Fruit fly (Drosophila melanogaster): ENCODE results near the gene PDCD-5.

PDCD-5 gene

dm6 chr3L:16217935-16218334 is 13.9 kb downstream of the PDCD-5 start (continued):
- TF ChIP-seq CG3032 (tag; optimal IDR thresholded peaks at IDR 0.05), result peak; percentile 9
- no peak for TF ChIP-seq ss (GFP tag; optimal IDR thresholded peaks at IDR 0.05)
- peak; percentile 43 for TF ChIP-seq CG11762 (GFP tag; optimal IDR thresholded peaks at IDR 0.05; ENCODE audit: insufficient read depth)
- peak; percentile 11 for TF ChIP-seq lz (GFP tag; optimal IDR thresholded peaks at IDR 0.05)
- no peak for TF ChIP-seq Smox (GFP tag; optimal IDR thresholded peaks at IDR 0.05)
- TF ChIP-seq CG6808 (GFP tag; optimal IDR thresholded peaks at IDR 0.05), result peak; percentile 37
- peak; percentile 40 for TF ChIP-seq dac (GFP tag; optimal IDR thresholded peaks at IDR 0.05)
- TF ChIP-seq Eip93F (GFP tag; optimal IDR thresholded peaks at IDR 0.05), result no peak
- TF ChIP-seq CG11294 (GFP tag; IDR thresholded peaks at IDR 0.05), result 0 out of 2 replicates have a peak, but pooled peaks have one; percentile 38
- TF ChIP-seq CG6276 (GFP tag; optimal IDR thresholded peaks at IDR 0.05), result peak; percentile 20
- peak; percentile 28 for TF ChIP-seq topi (GFP tag; optimal IDR thresholded peaks at IDR 0.05)
- peak; percentile 72 for TF ChIP-seq CG10631 (GFP tag; optimal IDR thresholded peaks at IDR 0.05)

- TF ChIP-seq topi (GFP tag; optimal IDR thresholded peaks at IDR 0.05), result no peak
- TF ChIP-seq Hr39 (GFP tag; optimal IDR thresholded peaks at IDR 0.05), result no peak
- no peak for TF ChIP-seq CG1621 (tag; optimal IDR thresholded peaks at IDR 0.05)
- peak; percentile 35 for TF ChIP-seq Eip78C (GFP tag)
Measured at dm6 chr3L:16217203-16217602, 14.6 kb downstream of the PDCD-5 start, which contains the start of gene CG13073. Gene CG13073 (minus strand): TSS chr3L:16217303.

dm6 chr3L:16215816-16216215 is 16.0 kb downstream of the PDCD-5 start:
- TF ChIP-seq dsx (GFP tag; optimal IDR thresholded peaks at IDR 0.05; ENCODE audit: poor library complexity, severe bottlenecking) (peak; percentile 73), Sox14 (GFP tag; optimal IDR thresholded peaks at IDR 0.05) (no peak), svp (GFP tag) (peak; percentile 42), CG11294 (GFP tag; IDR thresholded peaks at IDR 0.05) (no peak), ss (GFP tag; optimal IDR thresholded peaks at IDR 0.05) (peak in 1 of 2 experiments; percentile 5)

DNA sequence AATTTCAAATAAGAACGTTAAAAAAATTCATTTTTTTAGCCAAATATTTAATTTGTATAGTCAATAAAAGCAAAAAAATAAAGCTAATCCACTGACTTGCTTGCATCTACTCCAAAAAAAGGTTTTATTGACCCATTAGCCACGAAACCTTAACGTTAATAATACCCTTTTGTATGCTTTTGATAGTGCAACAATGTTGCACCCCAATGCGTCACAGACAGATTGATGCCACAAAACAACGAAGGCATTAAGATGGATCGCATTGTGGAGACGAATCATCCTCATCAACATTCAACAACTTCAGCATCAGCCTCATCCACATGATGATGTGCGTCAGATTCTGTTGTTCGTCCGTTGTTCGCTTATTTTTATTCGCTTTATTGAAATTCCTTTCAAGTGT is 16.4 kb downstream of the PDCD-5 start:
- peak; percentile 98 for TF ChIP-seq dsx (GFP tag; optimal IDR thresholded peaks at IDR 0.05; ENCODE audit: poor library complexity, severe bottlenecking)
- no peak for TF ChIP-seq OdsH (GFP tag; optimal IDR thresholded peaks at IDR 0.05)
- TF ChIP-seq Eip78C (GFP tag), result peak; percentile 45
- TF ChIP-seq Eip93F (GFP tag; optimal IDR thresholded peaks at IDR 0.05), result no peak
- no peak for TF ChIP-seq CG6163 (GFP tag; IDR thresholded peaks at IDR 0.05)

DNA sequence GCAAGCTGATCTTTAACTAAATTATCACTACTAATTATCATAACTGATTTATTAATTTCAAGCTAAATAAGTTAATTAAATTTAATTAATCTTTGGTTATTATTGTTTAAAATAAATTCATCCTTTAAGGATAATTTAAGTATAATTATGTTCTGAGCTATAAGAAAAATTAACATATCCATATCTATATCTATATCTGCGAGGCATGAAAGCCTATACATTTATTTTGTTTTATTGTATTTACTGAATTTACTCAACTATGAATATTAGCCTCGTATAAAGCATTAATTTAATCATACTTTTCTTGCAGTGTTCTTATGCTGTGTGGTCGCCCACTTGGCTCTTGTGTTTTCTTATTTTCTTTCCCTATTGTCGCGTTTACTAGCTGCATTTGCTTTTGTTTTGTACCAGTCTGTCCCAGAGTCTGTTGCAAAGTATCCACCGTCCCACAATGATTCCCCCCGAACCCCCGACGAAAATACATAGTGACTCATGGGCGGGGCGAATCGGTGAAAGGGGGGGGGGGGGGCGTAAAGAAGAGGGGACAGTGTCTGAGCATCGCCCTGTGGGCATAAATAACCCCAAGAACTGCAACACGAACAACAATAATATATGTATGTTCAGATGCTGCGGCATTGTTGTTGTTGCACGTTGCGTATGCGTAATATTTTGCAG is 17.2 kb downstream of the PDCD-5 start:
- TF ChIP-seq eg (GFP tag; IDR thresholded peaks at IDR 0.05) (peak; percentile 58; the same call in 2 of the 3 replicates), spab (GFP tag; optimal IDR thresholded peaks at IDR 0.05) (no peak), CG10669 (GFP tag; optimal IDR thresholded peaks at IDR 0.05) (peak; percentile 30), CG6792 (GFP tag; optimal IDR thresholded peaks at IDR 0.05) (no peak), CG8632 (GFP tag; optimal IDR thresholded peaks at IDR 0.05) (no peak), lz (GFP tag; optimal IDR thresholded peaks at IDR 0.05) (no peak), OdsH (GFP tag; optimal IDR thresholded peaks at IDR 0.05) (no peak), CG9139 (GFP tag; optimal IDR thresholded peaks at IDR 0.05) (peak; percentile 21), Ets96B (tag; optimal IDR thresholded peaks at IDR 0.05) (peak; percentile 39), CG3919 (GFP tag; optimal IDR thresholded peaks at IDR 0.05) (peak; percentile 21), Lpt (GFP tag; optimal IDR thresholded peaks at IDR 0.05) (peak; percentile 7), dsx (GFP tag; optimal IDR thresholded peaks at IDR 0.05; ENCODE audit: poor library complexity, severe bottlenecking) (peak; percentile 97), ss (GFP tag; optimal IDR thresholded peaks at IDR 0.05) (peak; percentile 49 to 72), CG7368 (GFP tag; optimal IDR thresholded peaks at IDR 0.05) (no peak), CG34406 (GFP tag; optimal IDR thresholded peaks at IDR 0.05) (no peak), CG15336 (GFP tag; IDR thresholded peaks at IDR 0.05) (peak; percentile 22; the same call in 1 of the 2 replicates), Gug (GFP tag; IDR thresholded peaks at IDR 0.05) (0 out of 2 replicates have a peak, but pooled peaks have one; percentile 11), Eip78C (GFP tag) (peak; percentile 60), svp (GFP tag) (peak; percentile 57), CG32006 (GFP tag; optimal IDR thresholded peaks at IDR 0.05) (peak; percentile 15), salr (GFP tag; optimal IDR thresholded peaks at IDR 0.05) (peak in 1 of 2 experiments; percentile 39), CG1621 (tag; optimal IDR thresholded peaks at IDR 0.05) (peak; percentile 30), CG6276 (GFP tag; optimal IDR thresholded peaks at IDR 0.05) (peak; percentile 9), CG6808 (GFP tag; optimal IDR thresholded peaks at IDR 0.05) (peak; percentile 35), pdm3 (GFP tag; optimal IDR thresholded peaks at IDR 0.05) (no peak), CG3032 (tag; optimal IDR thresholded peaks at IDR 0.05) (no peak), CG6163 (GFP tag; IDR thresholded peaks at IDR 0.05) (peak; percentile 66; the same call in 2 of the 3 replicates), fd85E (GFP tag; optimal IDR thresholded peaks at IDR 0.05) (no peak), Eip75B (GFP tag; optimal IDR thresholded peaks at IDR 0.05) (no peak), CG8319 (GFP tag; optimal IDR thresholded peaks at IDR 0.05) (no peak), Eip93F (GFP tag; optimal IDR thresholded peaks at IDR 0.05) (no peak)

Measured in whole organism, prepupa.